Worm (Caenorhabditis elegans): ENCODE results near the gene col-148.

DNA sequence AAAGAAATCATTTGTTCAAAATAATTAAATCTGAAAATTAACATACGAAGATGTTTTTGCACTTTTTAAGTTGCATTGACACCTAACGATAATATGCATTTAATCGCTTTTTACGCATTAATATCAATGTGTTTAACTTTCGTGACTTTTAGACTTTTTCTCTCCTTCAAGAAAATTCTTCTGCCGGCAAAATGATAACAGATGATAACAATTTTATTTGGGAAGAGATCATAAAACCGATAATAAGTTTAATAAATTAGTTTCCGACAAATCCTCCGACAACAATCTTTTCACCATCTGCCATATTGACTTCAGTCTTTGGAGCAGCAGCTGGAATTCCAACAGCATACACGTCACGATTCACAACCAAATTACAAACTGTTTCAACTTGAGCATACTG, 38.6 kb downstream of the col-148 start:
- TF ChIP-seq hmbx-1 (tag; optimal IDR thresholded peaks at IDR 0.05) (no peak), hnd-1 (tag; optimal IDR thresholded peaks at IDR 0.05) (no peak), scrt-1 (GFP tag; IDR thresholded peaks at IDR 0.05) (no peak), ama-1 (optimal IDR thresholded peaks at IDR 0.05) (no peak), tra-4 (tag; optimal IDR thresholded peaks at IDR 0.05) (no peak), hmg-4 (GFP tag; optimal IDR thresholded peaks at IDR 0.05) (no peak), B0310.2 (tag; optimal IDR thresholded peaks at IDR 0.05) (no peak), ceh-13 (GFP tag; optimal IDR thresholded peaks at IDR 0.05) (no peak), tbx-37 (GFP tag; conservative IDR thresholded peaks at IDR 0.05) (no peak), flt-1 (GFP tag; IDR thresholded peaks at IDR 0.05) (no peak)
